Fruit fly (Drosophila melanogaster): ENCODE measurements around the gene RpS19a.

RpS19a gene

dm6 chrX:16637106-16637590, 546 bp upstream of the RpS19a start, which contains the start of gene Rok (continued):
- no peak for TF ChIP-seq CG2678 (tag; optimal IDR thresholded peaks at IDR 0.05)
- peak; percentile 7 for TF ChIP-seq Fer1 (GFP tag; optimal IDR thresholded peaks at IDR 0.05)
- TF ChIP-seq CG17186 (GFP tag; optimal IDR thresholded peaks at IDR 0.05): peak; percentile 46
- TF ChIP-seq CG8089 (GFP tag; optimal IDR thresholded peaks at IDR 0.05): no peak
- no peak for TF ChIP-seq sc (optimal IDR thresholded peaks at IDR 0.05)
- no peak for TF ChIP-seq sc (GFP tag; optimal IDR thresholded peaks at IDR 0.05)
- TF ChIP-seq mam (GFP tag; optimal IDR thresholded peaks at IDR 0.05): peak; percentile 18
- no peak for TF ChIP-seq CG33557 (GFP tag; optimal IDR thresholded peaks at IDR 0.05)
- no peak for TF ChIP-seq CG12071 (GFP tag; optimal IDR thresholded peaks at IDR 0.05)
- TF ChIP-seq NFAT (GFP tag; IDR thresholded peaks at IDR 0.05): 0 out of 2 replicates have a peak, but pooled peaks have one; percentile 32
- TF ChIP-seq Gug (GFP tag; IDR thresholded peaks at IDR 0.05): peak; percentile 47; the same call in 1 of the 4 replicates
- peak; percentile 40 for TF ChIP-seq gfzf (GFP tag; optimal IDR thresholded peaks at IDR 0.05)
- TF ChIP-seq jigr1 (GFP tag; IDR thresholded peaks at IDR 0.05): no peak
- no peak for TF ChIP-seq tio (GFP tag; optimal IDR thresholded peaks at IDR 0.05)
- TF ChIP-seq Antp (GFP tag; optimal IDR thresholded peaks at IDR 0.05): peak; percentile 9
- peak; percentile 75 for TF ChIP-seq vnd (GFP tag; IDR thresholded peaks at IDR 0.05; ENCODE audit: partially characterized antibody)
- TF ChIP-seq inv (GFP tag; IDR thresholded peaks at IDR 0.05; ENCODE audit: partially characterized antibody): peak; percentile 81
- TF ChIP-seq CTCF (GFP tag; optimal IDR thresholded peaks at IDR 0.05): peak; percentile 93
- peak; percentile 67; the same call in 1 of the 2 replicates for TF ChIP-seq sna (GFP tag; IDR thresholded peaks at IDR 0.05; ENCODE audit: partially characterized antibody)
- peak; percentile 77 for TF ChIP-seq CG13287 (GFP tag; IDR thresholded peaks at IDR 0.05; ENCODE audit: partially characterized antibody)
- no peak for TF ChIP-seq CG10565 (GFP tag; optimal IDR thresholded peaks at IDR 0.05)
- no peak for TF ChIP-seq CG7928 (GFP tag; optimal IDR thresholded peaks at IDR 0.05)
- TF ChIP-seq Doc3 (GFP tag; IDR thresholded peaks at IDR 0.05; ENCODE audit: partially characterized antibody): peak; percentile 60; the same call in 1 of the 3 replicates
- TF ChIP-seq mld (GFP tag; IDR thresholded peaks at IDR 0.05; ENCODE audit: partially characterized antibody): 0 out of 3 replicates have a peak, but pooled peaks have one; percentile 25
- no peak for TF ChIP-seq twi (tag; optimal IDR thresholded peaks at IDR 0.05)
- peak; percentile 24; the same call in 1 of the 2 replicates for TF ChIP-seq CG32767 (GFP tag; IDR thresholded peaks at IDR 0.05)
- TF ChIP-seq YL-1 (GFP tag; optimal IDR thresholded peaks at IDR 0.05): peak; percentile 6
- TF ChIP-seq unc-4 (GFP tag; IDR thresholded peaks at IDR 0.05; ENCODE audit: partially characterized antibody): peak; percentile 74
- TF ChIP-seq ewg (GFP tag; optimal IDR thresholded peaks at IDR 0.05): peak; percentile 15
- no peak for TF ChIP-seq btn (GFP tag; optimal IDR thresholded peaks at IDR 0.05)
- TF ChIP-seq Sry-δ (GFP tag; optimal IDR thresholded peaks at IDR 0.05): peak; percentile 95
- TF ChIP-seq da (GFP tag; optimal IDR thresholded peaks at IDR 0.05): no peak
- peak; percentile 87 for TF ChIP-seq CG6791 (GFP tag; IDR thresholded peaks at IDR 0.05; ENCODE audit: partially characterized antibody)
- no peak; the same call in 1 of the 2 replicates for TF ChIP-seq ranshi (GFP tag; IDR thresholded peaks at IDR 0.05)
- no peak for TF ChIP-seq CG10267 (tag; optimal IDR thresholded peaks at IDR 0.05)
- peak; percentile 85 for TF ChIP-seq Dref (GFP tag; IDR thresholded peaks at IDR 0.05)
- TF ChIP-seq CG6765 (GFP tag; optimal IDR thresholded peaks at IDR 0.05): no peak
- no peak for TF ChIP-seq Hey (tag; optimal IDR thresholded peaks at IDR 0.05)
- TF ChIP-seq hb (GFP tag; IDR thresholded peaks at IDR 0.05; ENCODE audit: partially characterized antibody): peak; percentile 87
- peak; percentile 44; the same call in 1 of the 2 replicates for TF ChIP-seq slbo (GFP tag; IDR thresholded peaks at IDR 0.05)
- TF ChIP-seq BEAF-32 (GFP tag; optimal IDR thresholded peaks at IDR 0.05): peak; percentile 95
- TF ChIP-seq CG10147 (GFP tag; optimal IDR thresholded peaks at IDR 0.05): no peak
- no peak for TF ChIP-seq zfh2 (GFP tag; optimal IDR thresholded peaks at IDR 0.05)
- TF ChIP-seq Ets65A (GFP tag): peak; percentile 49
- TF ChIP-seq CG14050 (GFP tag; IDR thresholded peaks at IDR 0.05): no peak
